Fruit fly (Drosophila melanogaster) whole organism, adult: ENCODE measurements around the gene CG31360.

Source experiments
- CG7101 ChIP-seq: fragments of 200-800 bp; sonication (Bioruptor generic); optimal IDR thresholded peaks from 2 replicates; lab custom pipeline; 2018; ENCODE audit warnings: missing biosample characterization, mild to moderate bottlenecking, missing genetic modification characterization, moderate library complexity
- Clk ChIP-seq: fragments of 200-800 bp; sonication (Bioruptor generic); optimal IDR thresholded peaks from 2 replicates; lab custom pipeline; 2017; ENCODE audit warnings: missing biosample characterization, missing genetic modification characterization
- Mnt ChIP-seq: fragments of 200-800 bp; sonication (Bioruptor generic); optimal IDR thresholded peaks from 2 replicates; lab custom pipeline; 2016; ENCODE audit warnings: missing biosample characterization, mild to moderate bottlenecking, missing genetic modification characterization
- bab1 ChIP-seq: fragments of 200-800 bp; sonication (Bioruptor generic); optimal IDR thresholded peaks from 3 replicates; lab custom pipeline; 2019; ENCODE audit warnings: missing biosample characterization, mild to moderate bottlenecking, missing genetic modification characterization, moderate library complexity
- cic ChIP-seq: fragments of 200-800 bp; sonication (Bioruptor generic); optimal IDR thresholded peaks from 2 replicates; lab custom pipeline; 2017; ENCODE audit warnings: missing biosample characterization, mild to moderate bottlenecking, missing genetic modification characterization, moderate library complexity
- kay ChIP-seq: fragments of 200-800 bp; sonication (Bioruptor generic); peaks from one replicate; lab custom pipeline; 2016; ENCODE audit warnings: missing biosample characterization, missing genetic modification characterization, borderline replicate concordance
- tj ChIP-seq: fragments of 200-800 bp; sonication (Bioruptor generic); optimal IDR thresholded peaks from 3 replicates; lab custom pipeline; 2017; ENCODE audit warnings: missing biosample characterization, mild to moderate bottlenecking, missing genetic modification characterization, moderate library complexity

DNA sequence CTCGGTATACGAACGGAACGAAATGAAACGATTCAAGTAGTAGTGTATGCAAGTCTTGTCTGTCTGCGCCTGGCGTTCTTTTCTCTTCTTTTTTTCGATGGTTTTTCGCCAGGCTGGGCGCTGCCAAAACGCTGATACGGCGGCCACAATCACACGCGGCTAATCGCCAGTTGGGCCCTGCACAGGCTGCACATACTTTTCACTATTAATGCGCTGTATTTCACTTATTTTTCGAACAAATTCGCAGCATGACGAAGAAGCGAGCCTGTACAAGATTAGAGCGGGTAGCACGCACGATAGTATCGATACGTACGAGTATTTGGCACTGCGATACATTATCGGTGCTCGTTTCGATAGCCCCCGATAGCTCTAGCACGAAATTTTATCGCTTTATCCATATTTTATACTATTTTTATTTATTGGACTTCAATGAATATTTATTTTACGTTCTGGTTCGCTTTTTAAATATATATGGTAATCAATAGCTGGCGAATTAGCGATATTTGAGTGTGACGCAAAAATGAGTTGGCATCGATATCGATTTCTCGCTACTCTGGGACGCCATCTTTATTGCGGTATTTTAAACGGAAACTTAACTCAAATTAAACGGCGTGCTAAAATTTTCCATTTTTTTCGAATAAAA, 33.3 kb downstream of the CG31360 start, which contains the start of gene osa:
- peak; percentile 18 for TF ChIP-seq Mnt (GFP tag; lab: Kevin White, UChicago)
- TF ChIP-seq CG7101 (tag; lab: Kevin White, UChicago) = peak; percentile 14
- no peak for TF ChIP-seq tj (GFP tag; lab: Kevin White, UChicago)
- TF ChIP-seq Clk (GFP tag; lab: Kevin White, UChicago) = no peak
- peak; percentile 61 for TF ChIP-seq bab1 (GFP tag; lab: Kevin White, UChicago)
- TF ChIP-seq kay (GFP tag; lab: Kevin White, UChicago) = no peak
- no peak for TF ChIP-seq cic (GFP tag; lab: Kevin White, UChicago)
